Worm (Caenorhabditis elegans) whole organism, mixed stage, embryonic: ENCODE results near the gene F59C12.4.

Source experiments
- M03D4.4 ChIP-seq: sonication (generic microtip); optimal IDR thresholded peaks from 2 replicates; lab custom pipeline; 2017; ENCODE audit warnings: mild to moderate bottlenecking, missing genetic modification characterization, missing compliant biosample characterization
- bed-3 ChIP-seq: fragments of 200-800 bp; sonication (Bioruptor generic); optimal IDR thresholded peaks from 3 replicates; lab custom pipeline; 2018; ENCODE audit warnings: mild to moderate bottlenecking, missing genetic modification characterization, moderate library complexity, missing compliant biosample characterization
- blmp-1 ChIP-seq: fragments of 150-350 bp; optimal IDR thresholded peaks from 2 replicates; lab custom pipeline; 2014; ENCODE audit warnings: missing biosample characterization, missing genetic modification characterization
- ceh-39 ChIP-seq: fragments of 150-350 bp; optimal IDR thresholded peaks from 2 replicates; lab custom pipeline; 2014; ENCODE audit warnings: missing biosample characterization, missing genetic modification characterization
- ceh-43 ChIP-seq: fragments of 200-800 bp; sonication (Bioruptor generic); optimal IDR thresholded peaks from 2 replicates; lab custom pipeline; 2018; ENCODE audit warnings: mild to moderate bottlenecking, missing genetic modification characterization, moderate library complexity, missing compliant biosample characterization
- ceh-83 ChIP-seq: fragments of 200-800 bp; sonication (Bioruptor generic); optimal IDR thresholded peaks from 2 replicates; lab custom pipeline; 2018; ENCODE audit warnings: mild to moderate bottlenecking, missing genetic modification characterization, missing compliant biosample characterization
- ces-1 ChIP-seq: fragments of 150-350 bp; optimal IDR thresholded peaks from 2 replicates; lab custom pipeline; 2014; ENCODE audit warnings: missing biosample characterization, missing genetic modification reagents, missing genetic modification characterization
- cnd-1 ChIP-seq: fragments of 200-800 bp; sonication (Bioruptor generic); optimal IDR thresholded peaks from 2 replicates; lab custom pipeline; 2018; ENCODE audit warnings: mild to moderate bottlenecking, missing genetic modification characterization, missing compliant biosample characterization
- drap-1 ChIP-seq: fragments of 200-800 bp; sonication (Bioruptor generic); optimal IDR thresholded peaks from 3 replicates; lab custom pipeline; 2018; ENCODE audit warnings: mild to moderate bottlenecking, missing genetic modification characterization, missing compliant biosample characterization
- elt-1 ChIP-seq: sonication (generic microtip); optimal IDR thresholded peaks from 2 replicates; lab custom pipeline; 2017; ENCODE audit warnings: missing genetic modification characterization, mild to moderate bottlenecking, missing compliant biosample characterization, antibody characterized with exemption, moderate library complexity, borderline replicate concordance; ENCODE audit not compliant: insufficient read depth
- flh-1 ChIP-seq: fragments of 200-800 bp; sonication (Bioruptor generic); optimal IDR thresholded peaks from 2 replicates; lab custom pipeline; 2018; ENCODE audit warnings: mild to moderate bottlenecking, missing genetic modification characterization, moderate library complexity, missing compliant biosample characterization
- ham-2 ChIP-seq: fragments of 200-800 bp; sonication (Bioruptor generic); optimal IDR thresholded peaks from 2 replicates; lab custom pipeline; 2018; ENCODE audit warnings: mild to moderate bottlenecking, missing genetic modification characterization, missing compliant biosample characterization
- hlh-1 ChIP-seq: fragments of 150-350 bp; optimal IDR thresholded peaks from 2 replicates; lab custom pipeline; 2014; ENCODE audit warnings: missing biosample characterization, missing genetic modification reagents, missing genetic modification characterization
- lin-13 ChIP-seq: fragments of 150-350 bp; optimal IDR thresholded peaks from 2 replicates; lab custom pipeline; 2014; ENCODE audit warnings: missing biosample characterization, missing genetic modification characterization
- lin-32 ChIP-seq: fragments of 200-800 bp; sonication (Bioruptor generic); optimal IDR thresholded peaks from 2 replicates; lab custom pipeline; 2018; ENCODE audit warnings: mild to moderate bottlenecking, missing genetic modification characterization, missing compliant biosample characterization
- lsy-2 ChIP-seq: fragments of 150-350 bp; optimal IDR thresholded peaks from 2 replicates; lab custom pipeline; 2014; ENCODE audit warnings: missing biosample characterization, missing genetic modification characterization
- mab-5 ChIP-seq: fragments of 150-350 bp; optimal IDR thresholded peaks from 2 replicates; lab custom pipeline; 2014; ENCODE audit warnings: missing biosample characterization, missing genetic modification characterization
- mep-1 ChIP-seq: fragments of 150-350 bp; optimal IDR thresholded peaks from 2 replicates; lab custom pipeline; 2017; ENCODE audit warnings: missing biosample characterization, missing genetic modification reagents, missing genetic modification characterization, inconsistent platforms
- mls-2 ChIP-seq: sonication (generic microtip); optimal IDR thresholded peaks from 2 replicates; lab custom pipeline; 2016; ENCODE audit warnings: mild to moderate bottlenecking, missing genetic modification characterization, moderate library complexity, missing compliant biosample characterization
- nhr-12 ChIP-seq: fragments of 150-350 bp; optimal IDR thresholded peaks from 2 replicates; lab custom pipeline; 2014; ENCODE audit warnings: missing biosample characterization, missing genetic modification characterization
- nhr-2 ChIP-seq: fragments of 150-350 bp; optimal IDR thresholded peaks from 2 replicates; lab custom pipeline; 2014; ENCODE audit warnings: missing biosample characterization, missing genetic modification characterization
- nhr-237 ChIP-seq: fragments of 150-350 bp; optimal IDR thresholded peaks from 2 replicates; lab custom pipeline; 2014; ENCODE audit warnings: missing biosample characterization, missing genetic modification characterization
- nhr-28 ChIP-seq: fragments of 150-350 bp; optimal IDR thresholded peaks from 2 replicates; lab custom pipeline; 2014; ENCODE audit warnings: missing biosample characterization, missing genetic modification characterization
- nhr-76 ChIP-seq: sonication (generic microtip); optimal IDR thresholded peaks from 2 replicates; lab custom pipeline; 2017; ENCODE audit warnings: missing biosample characterization, missing genetic modification characterization
- pha-4 ChIP-seq: fragments of 150-350 bp; optimal IDR thresholded peaks from 2 replicates; lab custom pipeline; 2018; ENCODE audit warnings: missing biosample characterization, missing genetic modification reagents, missing genetic modification characterization
- sem-2 ChIP-seq: fragments of 200-800 bp; sonication (Bioruptor generic); optimal IDR thresholded peaks from 2 replicates; lab custom pipeline; 2018; ENCODE audit warnings: mild to moderate bottlenecking, missing genetic modification characterization, missing compliant biosample characterization
- snpc-4 ChIP-seq: fragments of 150-350 bp; optimal IDR thresholded peaks from 2 replicates; lab custom pipeline; 2014; ENCODE audit warnings: missing biosample characterization, missing genetic modification characterization
- sptf-1 ChIP-seq: sonication (generic microtip); optimal IDR thresholded peaks from 2 replicates; lab custom pipeline; 2017; ENCODE audit warnings: mild to moderate bottlenecking, missing genetic modification characterization, moderate library complexity, missing compliant biosample characterization
- tbx-8 ChIP-seq: fragments of 200-800 bp; sonication (Bioruptor generic); optimal IDR thresholded peaks from 2 replicates; lab custom pipeline; 2018; ENCODE audit warnings: mild to moderate bottlenecking, missing genetic modification characterization, moderate library complexity, missing compliant biosample characterization
- unc-120 ChIP-seq: sonication (generic microtip); optimal IDR thresholded peaks from 2 replicates; lab custom pipeline; 2017; ENCODE audit warnings: missing genetic modification characterization, missing compliant biosample characterization; ENCODE audit not compliant: poor library complexity, severe bottlenecking
- unc-39 ChIP-seq: fragments of 150-350 bp; optimal IDR thresholded peaks from 2 replicates; lab custom pipeline; 2014; ENCODE audit warnings: missing biosample characterization, missing genetic modification characterization
- unc-62 ChIP-seq: fragments of 150-350 bp; optimal IDR thresholded peaks from 2 replicates; lab custom pipeline; 2014; ENCODE audit warnings: missing biosample characterization, missing genetic modification reagents, missing genetic modification characterization
- zip-8 ChIP-seq: fragments of 150-350 bp; optimal IDR thresholded peaks from 2 replicates; lab custom pipeline; 2014; ENCODE audit warnings: missing biosample characterization, missing genetic modification characterization
- ztf-11 ChIP-seq: fragments of 150-350 bp; optimal IDR thresholded peaks from 2 replicates; lab custom pipeline; 2014; ENCODE audit warnings: missing biosample characterization, missing genetic modification characterization

Gene F59C12.4

DNA sequence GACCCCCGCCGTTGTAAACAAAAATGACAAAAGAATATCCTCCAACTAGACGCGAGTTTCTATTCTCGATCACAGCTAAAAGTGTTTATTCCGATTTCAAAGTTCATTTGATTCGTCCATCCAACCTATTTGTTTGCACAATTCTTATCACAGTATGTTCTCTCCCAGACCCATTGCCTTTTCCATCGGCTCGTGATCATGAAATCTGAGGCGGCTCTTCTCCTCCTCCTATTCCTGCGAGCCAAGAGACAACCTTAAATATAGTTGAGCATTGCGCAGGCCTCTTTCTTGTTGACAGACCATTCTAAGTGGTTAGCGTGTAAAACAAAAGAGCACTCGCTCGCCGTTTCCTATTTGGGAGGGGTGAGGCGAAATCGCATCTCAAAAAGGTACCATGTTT lies 5.5 kb downstream of the F59C12.4 start:
- TF ChIP-seq ceh-43 (GFP tag; lab: Kevin White, UChicago) (no peak), flh-1 (GFP tag; lab: Kevin White, UChicago) (no peak), unc-62 (GFP tag; lab: Kevin White, UChicago) (no peak), mls-2 (no peak), nhr-76 (tag; lab: Kevin White, UChicago) (no peak), ces-1 (GFP tag; lab: Kevin White, UChicago) (no peak), nhr-237 (tag; lab: Kevin White, UChicago) (no peak), unc-39 (tag; lab: Kevin White, UChicago) (no peak), tbx-8 (no peak), cnd-1 (tag; lab: Kevin White, UChicago) (no peak), hlh-1 (tag; lab: Kevin White, UChicago) (no peak), lin-13 (tag; lab: Kevin White, UChicago) (no peak)

- TF ChIP-seq blmp-1: no peak
- TF ChIP-seq elt-1 (tag; lab: Kevin White, UChicago): peak; percentile 71
- peak; percentile 25 for TF ChIP-seq sptf-1 (tag; lab: Kevin White, UChicago)
- peak; percentile 97 for TF ChIP-seq ces-1 (GFP tag; lab: Kevin White, UChicago)
- TF ChIP-seq ceh-43 (GFP tag; lab: Kevin White, UChicago): no peak
- TF ChIP-seq ham-2 (GFP tag; lab: Kevin White, UChicago): peak; percentile 28
- no peak for TF ChIP-seq M03D4.4 (tag; lab: Kevin White, UChicago)
Observed at ce11 chrX:16595522-16596282, 6.7 kb downstream of the F59C12.4 start.

DNA sequence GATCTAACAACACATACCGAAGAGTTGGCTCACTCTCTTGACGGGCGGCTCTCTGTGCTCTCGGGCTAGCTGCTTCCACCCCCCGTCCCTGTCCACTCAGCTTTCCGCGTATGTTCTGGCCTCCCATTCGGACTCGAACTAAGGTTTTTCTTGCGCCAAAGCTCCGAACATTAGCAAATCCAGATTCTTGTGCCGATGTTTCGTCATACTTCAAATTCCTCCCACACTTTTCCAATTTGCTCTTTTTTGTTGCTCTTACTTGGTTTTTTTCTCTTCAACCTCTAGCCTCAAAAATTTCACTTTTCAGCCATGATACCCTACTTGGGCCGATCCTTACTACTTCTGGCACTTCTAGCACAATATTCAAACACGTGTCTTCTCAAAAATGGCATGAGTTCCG lies 7.5 kb downstream of the F59C12.4 start, which contains the start of gene cdh-9:
Gene cdh-9, plus strand, starts transcription at position 301 of the 400 bp plus-strand sequence.
- TF ChIP-seq blmp-1 (no peak), mls-2 (no peak), lin-32 (GFP tag; lab: Kevin White, UChicago) (no peak), tbx-8 (no peak), unc-62 (GFP tag; lab: Kevin White, UChicago) (no peak), ceh-43 (GFP tag; lab: Kevin White, UChicago) (no peak), ham-2 (GFP tag; lab: Kevin White, UChicago) (no peak), nhr-28 (no peak), nhr-2 (tag; lab: Kevin White, UChicago) (no peak), mep-1 (no peak), snpc-4 (tag; lab: Kevin White, UChicago) (no peak), cnd-1 (tag; lab: Kevin White, UChicago) (no peak), nhr-237 (tag; lab: Kevin White, UChicago) (no peak), pha-4 (tag; lab: Kevin White, UChicago) (no peak), drap-1 (GFP tag; lab: Kevin White, UChicago) (no peak), ceh-39 (no peak), elt-1 (tag; lab: Kevin White, UChicago) (no peak), bed-3 (GFP tag; lab: Kevin White, UChicago) (no peak)

ce11 chrX:16591533-16591932 lies 10.9 kb downstream of the F59C12.4 start:
- TF ChIP-seq ces-1 (GFP tag; lab: Kevin White, UChicago) (no peak), lin-32 (GFP tag; lab: Kevin White, UChicago) (no peak), zip-8 (no peak), drap-1 (GFP tag; lab: Kevin White, UChicago) (no peak), ceh-39 (no peak)

ce11 chrX:16590803-16591202 lies 11.6 kb downstream of the F59C12.4 start:
- peak; percentile 84 for TF ChIP-seq sptf-1 (tag; lab: Kevin White, UChicago)
- peak; percentile 81 for TF ChIP-seq ceh-83 (GFP tag; lab: Kevin White, UChicago)
- no peak for TF ChIP-seq nhr-28
- peak; percentile 29 for TF ChIP-seq unc-62 (GFP tag; lab: Kevin White, UChicago)
- no peak for TF ChIP-seq ceh-39
- peak; percentile 81 for TF ChIP-seq M03D4.4 (tag; lab: Kevin White, UChicago)
- no peak for TF ChIP-seq hlh-1 (tag; lab: Kevin White, UChicago)
- TF ChIP-seq pha-4 (tag; lab: Kevin White, UChicago): peak; percentile 21
- peak; percentile 1 for TF ChIP-seq ces-1 (GFP tag; lab: Kevin White, UChicago)
- peak; percentile 79 for TF ChIP-seq cnd-1 (tag; lab: Kevin White, UChicago)
- TF ChIP-seq lin-13 (tag; lab: Kevin White, UChicago): peak; percentile 9
- TF ChIP-seq mep-1: peak; percentile 69
- TF ChIP-seq mab-5 (tag; lab: Kevin White, UChicago): no peak
- TF ChIP-seq nhr-2 (tag; lab: Kevin White, UChicago): no peak
- no peak for TF ChIP-seq nhr-12 (tag; lab: Kevin White, UChicago)
- peak; percentile 55 for TF ChIP-seq ham-2 (GFP tag; lab: Kevin White, UChicago)
- no peak for TF ChIP-seq zip-8
- peak; percentile 41 for TF ChIP-seq bed-3 (GFP tag; lab: Kevin White, UChicago)
- TF ChIP-seq lin-32 (GFP tag; lab: Kevin White, UChicago): peak; percentile 33
- peak; percentile 47 for TF ChIP-seq sem-2
- peak; percentile 48 for TF ChIP-seq unc-120 (tag; lab: Kevin White, UChicago)
- no peak for TF ChIP-seq ztf-11 (tag; lab: Kevin White, UChicago)
- peak; percentile 79 for TF ChIP-seq mls-2
- peak; percentile 59 for TF ChIP-seq ceh-43 (GFP tag; lab: Kevin White, UChicago)
- peak; percentile 21 for TF ChIP-seq lsy-2
- peak; percentile 82 for TF ChIP-seq drap-1 (GFP tag; lab: Kevin White, UChicago)
- no peak for TF ChIP-seq elt-1 (tag; lab: Kevin White, UChicago)
- no peak for TF ChIP-seq blmp-1
- TF ChIP-seq tbx-8: peak; percentile 8
- TF ChIP-seq, all 35 proteins: peak for 19
